Worm (Caenorhabditis elegans) whole organism, L2 larva: ENCODE data around the gene pag-3.

Experiments used
- C34F6.9 ChIP-seq: fragments of 150-350 bp; optimal IDR thresholded peaks from 2 replicates; lab custom pipeline; 2014; ENCODE audit warnings: missing biosample characterization, missing genetic modification characterization
- F13H6.1 ChIP-seq: sonication (generic microtip); optimal IDR thresholded peaks from 2 replicates; lab custom pipeline; 2016; ENCODE audit warnings: missing genetic modification characterization, missing compliant biosample characterization
- R02D3.7 ChIP-seq: fragments of 150-350 bp; optimal IDR thresholded peaks from 2 replicates; lab custom pipeline; 2014; ENCODE audit warnings: missing biosample characterization, missing genetic modification characterization
- ZK546.5 ChIP-seq: sonication (generic microtip); optimal IDR thresholded peaks from 2 replicates; lab custom pipeline; 2017; ENCODE audit warnings: missing biosample characterization, missing genetic modification characterization
- alr-1 ChIP-seq: fragments of 150-350 bp; optimal IDR thresholded peaks from 2 replicates; lab custom pipeline; 2014; ENCODE audit warnings: missing biosample characterization, missing genetic modification characterization
- aly-2 ChIP-seq: fragments of 150-350 bp; optimal IDR thresholded peaks from 2 replicates; lab custom pipeline; 2014; ENCODE audit warnings: missing biosample characterization, missing genetic modification characterization
- ama-1 ChIP-seq: fragments of 150-350 bp; optimal IDR thresholded peaks from 2 replicates; lab custom pipeline; 2018; ENCODE audit warnings: inconsistent platforms
- blmp-1 ChIP-seq: sonication (generic microtip); optimal IDR thresholded peaks from 2 replicates; lab custom pipeline; 2017; ENCODE audit warnings: missing genetic modification characterization, mild to moderate bottlenecking, missing compliant biosample characterization, antibody characterized with exemption, moderate library complexity; ENCODE audit not compliant: insufficient read depth
- ceh-82 ChIP-seq: fragments of 150-350 bp; optimal IDR thresholded peaks from 2 replicates; lab custom pipeline; 2014; ENCODE audit warnings: missing biosample characterization, missing genetic modification characterization
- crh-2 ChIP-seq: sonication (generic microtip); optimal IDR thresholded peaks from 2 replicates; lab custom pipeline; 2017; ENCODE audit warnings: missing biosample characterization, missing genetic modification characterization
- elt-1 ChIP-seq: fragments of 150-350 bp; optimal IDR thresholded peaks from 2 replicates; lab custom pipeline; 2014; ENCODE audit warnings: missing biosample characterization, missing genetic modification characterization
- elt-3 ChIP-seq: sonication (generic microtip); optimal IDR thresholded peaks from 2 replicates; lab custom pipeline; 2017; ENCODE audit warnings: missing biosample characterization, missing genetic modification characterization
- fos-1 ChIP-seq: fragments of 150-350 bp; optimal IDR thresholded peaks from 2 replicates; lab custom pipeline; 2014; ENCODE audit warnings: missing biosample characterization, missing genetic modification characterization
- gmeb-1 ChIP-seq: fragments of 150-350 bp; optimal IDR thresholded peaks from 2 replicates; lab custom pipeline; 2014; ENCODE audit warnings: missing biosample characterization, missing genetic modification characterization
- lin-11 ChIP-seq: fragments of 150-350 bp; sonication (generic microtip); optimal IDR thresholded peaks from 2 replicates; lab custom pipeline; 2014; ENCODE audit warnings: missing biosample characterization, missing genetic modification characterization, inconsistent platforms, mixed read lengths
- lin-13 ChIP-seq: fragments of 150-350 bp; optimal IDR thresholded peaks from 2 replicates; lab custom pipeline; 2014; ENCODE audit warnings: missing biosample characterization, missing genetic modification reagents, missing genetic modification characterization
- lin-39 ChIP-seq: fragments of 150-350 bp; optimal IDR thresholded peaks from 2 replicates; lab custom pipeline; 2014; ENCODE audit warnings: missing biosample characterization, missing genetic modification reagents, missing genetic modification characterization
- lsy-2 ChIP-seq, 2 experiments: fragments of 150-350 bp in 1 of 2; sonication (generic microtip) in 1 of 2; optimal IDR thresholded peaks; 2 replicates each; lab custom pipeline; 2014 to 2017; ENCODE audit warnings: missing biosample characterization in 2 of 2, missing genetic modification characterization in 2 of 2
- mab-5 ChIP-seq: fragments of 150-350 bp; optimal IDR thresholded peaks from 2 replicates; lab custom pipeline; 2014; ENCODE audit warnings: missing biosample characterization, missing genetic modification characterization
- mbf-1 ChIP-seq: sonication (generic microtip); optimal IDR thresholded peaks from 2 replicates; lab custom pipeline; 2017; ENCODE audit warnings: missing biosample characterization, missing genetic modification characterization
- mdl-1 ChIP-seq, 2 experiments: fragments of 150-350 bp in 1 of 2; sonication (generic microtip) in 1 of 2; optimal IDR thresholded peaks; 2 replicates each; lab custom pipeline; 2017; ENCODE audit warnings: missing biosample characterization in 2 of 2, missing genetic modification characterization in 2 of 2
- nhr-10 ChIP-seq: sonication (generic microtip); optimal IDR thresholded peaks from 2 replicates; lab custom pipeline; 2017; ENCODE audit warnings: missing biosample characterization, missing genetic modification characterization
- nhr-11 ChIP-seq: fragments of 150-350 bp; optimal IDR thresholded peaks from 2 replicates; lab custom pipeline; 2014; ENCODE audit warnings: missing biosample characterization, missing genetic modification characterization
- nhr-12 ChIP-seq: fragments of 150-350 bp; optimal IDR thresholded peaks from 2 replicates; lab custom pipeline; 2014; ENCODE audit warnings: missing biosample characterization, missing genetic modification characterization
- nhr-129 ChIP-seq: fragments of 150-350 bp; optimal IDR thresholded peaks from 2 replicates; lab custom pipeline; 2014; ENCODE audit warnings: missing biosample characterization, missing genetic modification characterization
- nhr-21 ChIP-seq: fragments of 150-350 bp; optimal IDR thresholded peaks from 2 replicates; lab custom pipeline; 2014; ENCODE audit warnings: missing biosample characterization, missing genetic modification characterization
- nhr-23 ChIP-seq: fragments of 150-350 bp; optimal IDR thresholded peaks from 2 replicates; lab custom pipeline; 2014; ENCODE audit warnings: missing biosample characterization, missing genetic modification reagents, missing genetic modification characterization
- nhr-237 ChIP-seq: fragments of 150-350 bp; optimal IDR thresholded peaks from 2 replicates; lab custom pipeline; 2014; ENCODE audit warnings: missing biosample characterization, missing genetic modification characterization
- nhr-25 ChIP-seq: fragments of 150-350 bp; sonication (generic microtip); optimal IDR thresholded peaks from 3 replicates; lab custom pipeline; 2014; ENCODE audit warnings: missing biosample characterization, missing genetic modification characterization
- peb-1 ChIP-seq: fragments of 150-350 bp; optimal IDR thresholded peaks from 2 replicates; lab custom pipeline; 2014; ENCODE audit warnings: missing biosample characterization, missing genetic modification characterization
- skn-1 ChIP-seq: sonication (generic microtip); optimal IDR thresholded peaks from 2 replicates; lab custom pipeline; 2017; ENCODE audit warnings: missing biosample characterization, missing genetic modification characterization
- sma-3 ChIP-seq: sonication (generic microtip); optimal IDR thresholded peaks from 2 replicates; lab custom pipeline; 2016; ENCODE audit warnings: missing genetic modification reagents, missing genetic modification characterization, missing compliant biosample characterization
- sma-9 ChIP-seq, 2 experiments: fragments of 150-350 bp in 1 of 2; sonication (generic microtip) in 1 of 2; optimal IDR thresholded peaks; 2 replicates each; lab custom pipeline; 2014 to 2016; ENCODE audit warnings: missing genetic modification characterization in 2 of 2, mild to moderate bottlenecking in 1 of 2, missing biosample characterization in 1 of 2, missing compliant biosample characterization in 1 of 2, missing genetic modification reagents in 1 of 2, moderate library complexity in 1 of 2
- snpc-4 ChIP-seq: fragments of 150-350 bp; optimal IDR thresholded peaks from 2 replicates; lab custom pipeline; 2014; ENCODE audit warnings: missing biosample characterization, missing genetic modification characterization
- unc-55 ChIP-seq: fragments of 150-350 bp; sonication (generic microtip); optimal IDR thresholded peaks from 3 replicates; lab custom pipeline; 2014; ENCODE audit warnings: missing biosample characterization, missing genetic modification reagents, missing genetic modification characterization
- unc-62 ChIP-seq: fragments of 150-350 bp; optimal IDR thresholded peaks from 2 replicates; lab custom pipeline; 2014; ENCODE audit warnings: missing biosample characterization, missing genetic modification reagents, missing genetic modification characterization
- zag-1 ChIP-seq: fragments of 150-350 bp; optimal IDR thresholded peaks from 2 replicates; lab custom pipeline; 2014; ENCODE audit warnings: missing biosample characterization, missing genetic modification characterization
- ztf-1 ChIP-seq: fragments of 200-800 bp; sonication (Bioruptor generic); conservative IDR thresholded peaks from 2 replicates; pipeline ENCODE4 v1.3.6; 2022; ENCODE audit warnings: missing genetic modification characterization, missing compliant biosample characterization
- ztf-11 ChIP-seq: sonication (generic microtip); optimal IDR thresholded peaks from 2 replicates; lab custom pipeline; 2017; ENCODE audit warnings: missing biosample characterization, missing genetic modification characterization
- ztf-4 ChIP-seq: fragments of 150-350 bp; optimal IDR thresholded peaks from 2 replicates; lab custom pipeline; 2014; ENCODE audit warnings: missing biosample characterization, missing genetic modification characterization

pag-3 gene

ce11 chrX:14979388-14979787 lies 24.9 kb upstream of the pag-3 start, which contains the start of gene emre-1:
Gene emre-1, plus strand, starts transcription at chrX:14979688.
- TF ChIP-seq blmp-1 (tag; lab: Kevin White, UChicago) (no peak), elt-1 (tag; lab: Kevin White, UChicago) (no peak), ama-1 (lab: Kevin White, UChicago) (no peak), nhr-25 (tag; lab: Kevin White, UChicago) (no peak), snpc-4 (tag; lab: Kevin White, UChicago) (no peak), mdl-1 (tag; optimal IDR thresholded peaks at IDR 0.05; lab: Kevin White, UChicago) (no peak), zag-1 (tag; lab: Kevin White, UChicago) (no peak), mbf-1 (tag; lab: Kevin White, UChicago) (no peak), F13H6.1 (no peak), aly-2 (tag; lab: Kevin White, UChicago) (no peak), fos-1 (no peak), skn-1 (tag; lab: Kevin White, UChicago) (no peak)

ce11 chrX:14978756-14979155 lies 24.3 kb upstream of the pag-3 start:
- peak; percentile 51 for TF ChIP-seq nhr-25 (tag; lab: Kevin White, UChicago)
- no peak for TF ChIP-seq lin-11 (tag; lab: Kevin White, UChicago)
- no peak for TF ChIP-seq ZK546.5
- TF ChIP-seq nhr-23, result no peak
- no peak for TF ChIP-seq peb-1 (tag; lab: Kevin White, UChicago)
- no peak for TF ChIP-seq ztf-1 (GFP tag; lab: Robert Waterston, UW)
- TF ChIP-seq ceh-82 (tag; lab: Kevin White, UChicago), result no peak
- TF ChIP-seq elt-1 (tag; lab: Kevin White, UChicago), result no peak
- TF ChIP-seq mdl-1 (tag; optimal IDR thresholded peaks at IDR 0.05; lab: Kevin White, UChicago), result no peak
- peak in 1 of 2 experiments; percentile 64 for TF ChIP-seq lsy-2 (tag; optimal IDR thresholded peaks at IDR 0.05; lab: Kevin White, UChicago)
- TF ChIP-seq gmeb-1 (tag; lab: Kevin White, UChicago), result no peak
- no peak for TF ChIP-seq snpc-4 (tag; lab: Kevin White, UChicago)
- no peak for TF ChIP-seq skn-1 (tag; lab: Kevin White, UChicago)
- TF ChIP-seq nhr-129 (tag; lab: Kevin White, UChicago), result peak; percentile 55
- peak; percentile 17 for TF ChIP-seq nhr-21 (tag; lab: Kevin White, UChicago)
- peak; percentile 44 for TF ChIP-seq F13H6.1
- no peak for TF ChIP-seq alr-1 (tag; lab: Kevin White, UChicago)
- TF ChIP-seq lin-13 (GFP tag; lab: Kevin White, UChicago), result peak; percentile 0
- no peak for TF ChIP-seq elt-3
- no peak for TF ChIP-seq unc-62 (GFP tag; lab: Kevin White, UChicago)
- no peak for TF ChIP-seq zag-1 (tag; lab: Kevin White, UChicago)
- TF ChIP-seq ztf-4 (tag; lab: Kevin White, UChicago), result peak; percentile 72
- no peak for TF ChIP-seq ztf-11 (tag; lab: Kevin White, UChicago)
- no peak for TF ChIP-seq nhr-10 (tag; lab: Kevin White, UChicago)
- no peak for TF ChIP-seq mab-5 (tag; lab: Kevin White, UChicago)
- TF ChIP-seq C34F6.9 (tag; lab: Kevin White, UChicago), result peak; percentile 48
- no peak for TF ChIP-seq nhr-12 (tag; lab: Kevin White, UChicago)
- TF ChIP-seq R02D3.7 (tag; lab: Kevin White, UChicago), result no peak
- TF ChIP-seq sma-3 (GFP tag; lab: Kevin White, UChicago), result peak; percentile 27
- TF ChIP-seq nhr-11, result no peak
- no peak for TF ChIP-seq lin-39 (tag; lab: Kevin White, UChicago)
- TF ChIP-seq crh-2 (tag; lab: Kevin White, UChicago), result peak; percentile 54
- TF ChIP-seq sma-9 (GFP tag; optimal IDR thresholded peaks at IDR 0.05; lab: Kevin White, UChicago), result peak; percentile 50
- no peak for TF ChIP-seq sma-9 (tag; optimal IDR thresholded peaks at IDR 0.05; lab: Kevin White, UChicago)
- peak; percentile 20 for TF ChIP-seq unc-55 (GFP tag; lab: Kevin White, UChicago)

- no peak for TF ChIP-seq ztf-1 (GFP tag; lab: Robert Waterston, UW)
- no peak for TF ChIP-seq nhr-237 (tag; lab: Kevin White, UChicago)
These were observed 22.5 kb upstream of the pag-3 start for ce11 chrX:14976840-14977534.
